Worm (Caenorhabditis elegans): Measurements from ENCODE around the gene arl-3.

ce11 chrII:14570541-14571160 is 35.6 kb upstream of the arl-3 start:
- no peak for TF ChIP-seq ama-1 (optimal IDR thresholded peaks at IDR 0.05)
- no peak for TF ChIP-seq nhr-11 (tag; optimal IDR thresholded peaks at IDR 0.05)
- TF ChIP-seq unc-62 (GFP tag; optimal IDR thresholded peaks at IDR 0.05) = no peak
- TF ChIP-seq nhr-28 (tag; optimal IDR thresholded peaks at IDR 0.05) = no peak
- TF ChIP-seq ztf-11 (tag; optimal IDR thresholded peaks at IDR 0.05) = no peak
- no peak for TF ChIP-seq nfya-1 (tag; optimal IDR thresholded peaks at IDR 0.05; ENCODE audit: insufficient read depth)
- TF ChIP-seq skn-1 (tag; optimal IDR thresholded peaks at IDR 0.05) = no peak
- TF ChIP-seq mdl-1 (tag; optimal IDR thresholded peaks at IDR 0.05) = no peak
- TF ChIP-seq unc-39 (tag; optimal IDR thresholded peaks at IDR 0.05) = no peak
- no peak for TF ChIP-seq lin-15B (tag; optimal IDR thresholded peaks at IDR 0.05)
- TF ChIP-seq R02D3.7 (tag; optimal IDR thresholded peaks at IDR 0.05) = no peak
- TF ChIP-seq fkh-10 (GFP tag; optimal IDR thresholded peaks at IDR 0.05) = no peak
- peak; percentile 88 for TF ChIP-seq pha-4 (tag; optimal IDR thresholded peaks at IDR 0.05)
